Fruit fly (Drosophila melanogaster) whole organism, embryonic: ENCODE data around the gene Plod.

Source experiments
- Aef1 ChIP-seq: fragments of 200-800 bp; sonication (Bioruptor generic); IDR thresholded peaks from 3 replicates; pipeline ENCODE4 v1.3.6; 2022; ENCODE audit warnings: missing biosample characterization, missing genetic modification characterization
- Antp ChIP-seq: fragments of 200-800 bp; sonication (Bioruptor generic); optimal IDR thresholded peaks from 3 replicates; lab custom pipeline; 2016; ENCODE audit warnings: missing biosample characterization, missing genetic modification characterization
- Atf-2 ChIP-seq: fragments of 200-800 bp; sonication (Bioruptor generic); optimal IDR thresholded peaks from 2 replicates; lab custom pipeline; 2016; ENCODE audit warnings: missing biosample characterization, missing genetic modification characterization
- Atf6 ChIP-seq: fragments of 200-800 bp; sonication (Bioruptor generic); IDR thresholded peaks from 2 replicates; pipeline ENCODE4 v1.3.6; 2022; ENCODE audit warnings: missing biosample characterization, missing genetic modification characterization
- Blimp-1 ChIP-seq: fragments of 200-800 bp; sonication (Bioruptor generic); optimal IDR thresholded peaks from 3 replicates; lab custom pipeline; 2018; ENCODE audit warnings: missing biosample characterization, missing genetic modification characterization, mild to moderate bottlenecking, moderate library complexity, missing genetic modification reagents
- CG10209 ChIP-seq: fragments of 200-800 bp; sonication (Bioruptor generic); optimal IDR thresholded peaks from 3 replicates; lab custom pipeline; 2017; ENCODE audit warnings: missing biosample characterization, mild to moderate bottlenecking, missing genetic modification characterization, missing genetic modification reagents
- CG11456 ChIP-seq: fragments of 200-800 bp; sonication (Bioruptor generic); IDR thresholded peaks from 3 replicates; pipeline ENCODE4 v1.3.6; 2022; ENCODE audit warnings: missing biosample characterization, missing genetic modification characterization
- CG12659 ChIP-seq: fragments of 200-800 bp; sonication (Bioruptor generic); optimal IDR thresholded peaks from 3 replicates; lab custom pipeline; 2017; ENCODE audit warnings: mild to moderate bottlenecking, missing biosample characterization, missing genetic modification reagents, missing genetic modification characterization
- CG15011 ChIP-seq: fragments of 200-800 bp; sonication (Bioruptor generic); optimal IDR thresholded peaks from 3 replicates; lab custom pipeline; 2018; ENCODE audit warnings: missing biosample characterization, mild to moderate bottlenecking, missing genetic modification characterization
- CG17186 ChIP-seq: fragments of 200-800 bp; sonication (Bioruptor generic); optimal IDR thresholded peaks from 3 replicates; lab custom pipeline; 2017; ENCODE audit warnings: missing biosample characterization, missing genetic modification reagents, missing genetic modification characterization
- CG17612 ChIP-seq: fragments of 200-800 bp; sonication (Bioruptor generic); IDR thresholded peaks from 2 replicates; pipeline ENCODE4 v1.3.6; 2022; ENCODE audit warnings: missing biosample characterization, missing genetic modification characterization
- CG18476 ChIP-seq: fragments of 200-800 bp; sonication (Bioruptor generic); optimal IDR thresholded peaks from 2 replicates; lab custom pipeline; 2016; ENCODE audit warnings: missing biosample characterization, mild to moderate bottlenecking, missing genetic modification characterization
- CG18619 ChIP-seq: fragments of 200-800 bp; sonication (Bioruptor generic); optimal IDR thresholded peaks from 3 replicates; lab custom pipeline; 2017; ENCODE audit warnings: missing biosample characterization, mild to moderate bottlenecking, missing genetic modification characterization
- CG32532 ChIP-seq: fragments of 200-800 bp; sonication (Bioruptor generic); IDR thresholded peaks from 2 replicates; pipeline ENCODE4 v1.3.6; 2022; ENCODE audit warnings: missing biosample characterization, missing genetic modification characterization
- CG34422 ChIP-seq: fragments of 200-800 bp; sonication (Bioruptor generic); IDR thresholded peaks from 3 replicates; pipeline ENCODE4 v1.3.6; 2022; ENCODE audit warnings: missing biosample characterization, missing genetic modification characterization
- CG3847 ChIP-seq: fragments of 200-800 bp; sonication (Bioruptor generic); IDR thresholded peaks from 2 replicates; pipeline ENCODE4 v1.3.6; 2022; ENCODE audit warnings: missing biosample characterization, missing genetic modification characterization
- CG4360 ChIP-seq: fragments of 200-800 bp; sonication (Bioruptor generic); IDR thresholded peaks from 2 replicates; pipeline ENCODE4 v1.3.6; 2022; ENCODE audit warnings: missing biosample characterization, missing genetic modification characterization
- CG6654 ChIP-seq: fragments of 200-800 bp; sonication (Bioruptor generic); optimal IDR thresholded peaks from 2 replicates; lab custom pipeline; 2017; ENCODE audit warnings: missing biosample characterization, mild to moderate bottlenecking, missing genetic modification characterization
- CG6683 ChIP-seq: fragments of 200-800 bp; sonication (Bioruptor generic); optimal IDR thresholded peaks from 2 replicates; lab custom pipeline; 2017; ENCODE audit warnings: missing biosample characterization, mild to moderate bottlenecking, missing genetic modification characterization, missing genetic modification reagents
- CG6765 ChIP-seq: fragments of 200-800 bp; sonication (Bioruptor generic); optimal IDR thresholded peaks from 3 replicates; lab custom pipeline; 2017; ENCODE audit warnings: missing biosample characterization, mild to moderate bottlenecking, missing genetic modification characterization
- CG8924 ChIP-seq: fragments of 200-800 bp; optimal IDR thresholded peaks from 3 replicates; lab custom pipeline; 2019; ENCODE audit warnings: missing biosample characterization, mild to moderate bottlenecking, missing genetic modification characterization, moderate library complexity
- CG9817 ChIP-seq: fragments of 200-800 bp; sonication (Bioruptor generic); optimal IDR thresholded peaks from 2 replicates; lab custom pipeline; 2018; ENCODE audit warnings: missing biosample characterization, mild to moderate bottlenecking, missing genetic modification characterization, moderate library complexity
- CoRest ChIP-seq: fragments of 200-800 bp; sonication (Bioruptor generic); optimal IDR thresholded peaks from 3 replicates; lab custom pipeline; 2018; ENCODE audit warnings: missing biosample characterization, mild to moderate bottlenecking, missing genetic modification characterization, moderate library complexity
- Elba2 ChIP-seq: fragments of 200-800 bp; sonication (Bioruptor generic); optimal IDR thresholded peaks from 3 replicates; lab custom pipeline; 2016; ENCODE audit warnings: missing biosample characterization, missing genetic modification characterization
- Ets65A ChIP-seq: fragments of 200-800 bp; sonication (Bioruptor generic); peaks from one replicate; lab custom pipeline; 2016; ENCODE audit warnings: missing biosample characterization, missing genetic modification characterization
- Jarid2 ChIP-seq: fragments of 200-800 bp; sonication (Bioruptor generic); optimal IDR thresholded peaks from 3 replicates; lab custom pipeline; 2017; ENCODE audit warnings: mild to moderate bottlenecking, missing biosample characterization, missing genetic modification reagents, missing genetic modification characterization
- Lim3 ChIP-seq: fragments of 200-800 bp; sonication (Bioruptor generic); IDR thresholded peaks from 2 replicates; pipeline ENCODE4 v1.3.6; 2022; ENCODE audit warnings: missing biosample characterization, missing genetic modification characterization
- Myb ChIP-seq: fragments of 200-800 bp; sonication (Bioruptor generic); optimal IDR thresholded peaks from 2 replicates; lab custom pipeline; 2016; ENCODE audit warnings: missing biosample characterization, missing genetic modification characterization
- Poxn ChIP-seq: fragments of 200-800 bp; sonication (Bioruptor generic); IDR thresholded peaks from 2 replicates; pipeline ENCODE4 v1.3.6; 2022; ENCODE audit warnings: missing biosample characterization, missing genetic modification characterization
- Sox102F ChIP-seq: fragments of 200-800 bp; sonication (Bioruptor generic); optimal IDR thresholded peaks from 2 replicates; lab custom pipeline; 2018; ENCODE audit warnings: missing biosample characterization, mild to moderate bottlenecking, missing genetic modification characterization, moderate library complexity
- ap ChIP-seq: fragments of 200-800 bp; sonication (Bioruptor generic); IDR thresholded peaks from 2 replicates; pipeline ENCODE4 v1.3.6; 2022; ENCODE audit warnings: missing biosample characterization, missing genetic modification characterization
- cad ChIP-seq: fragments of >200 bp; optimal IDR thresholded peaks from 2 replicates; lab custom pipeline; 2017; ENCODE audit warnings: missing biosample characterization, missing genetic modification characterization
- ci ChIP-seq: fragments of 200-800 bp; sonication (Bioruptor generic); IDR thresholded peaks from 3 replicates; pipeline ENCODE4 v1.3.6; 2022; ENCODE audit warnings: missing biosample characterization, missing genetic modification characterization
- da ChIP-seq: fragments of 200-800 bp; sonication (Bioruptor generic); optimal IDR thresholded peaks from 2 replicates; lab custom pipeline; 2016; ENCODE audit warnings: missing biosample characterization, missing genetic modification characterization
- ewg ChIP-seq: fragments of 200-800 bp; sonication (Bioruptor generic); optimal IDR thresholded peaks from 3 replicates; lab custom pipeline; 2017; ENCODE audit warnings: mild to moderate bottlenecking, missing biosample characterization, missing genetic modification reagents, missing genetic modification characterization
- eyg ChIP-seq: fragments of 200-800 bp; sonication (Bioruptor generic); optimal IDR thresholded peaks from 3 replicates; lab custom pipeline; 2016; ENCODE audit warnings: missing biosample characterization, missing genetic modification characterization
- grn ChIP-seq: fragments of 200-800 bp; sonication (Bioruptor generic); optimal IDR thresholded peaks from 3 replicates; lab custom pipeline; 2017; ENCODE audit warnings: missing biosample characterization, missing genetic modification characterization
- jumu ChIP-seq: fragments of 200-800 bp; sonication (Bioruptor generic); optimal IDR thresholded peaks from 3 replicates; lab custom pipeline; 2016; ENCODE audit warnings: missing biosample characterization, missing genetic modification characterization
- lab ChIP-seq: fragments of 200-800 bp; sonication (Bioruptor generic); optimal IDR thresholded peaks from 3 replicates; lab custom pipeline; 2017; ENCODE audit warnings: missing biosample characterization, missing genetic modification characterization, mild to moderate bottlenecking, moderate library complexity, missing genetic modification reagents
- lov ChIP-seq, 2 experiments: fragments of 200-800 bp in 1 of 2; fragments of >200 bp in 1 of 2; sonication (Bioruptor generic) in 1 of 2; IDR thresholded peaks in 1 of 2; optimal IDR thresholded peaks in 1 of 2; 2 replicates in 1 of 2; 3 replicates in 1 of 2; pipeline versions ENCODE4 v1.3.6 to Lab custom; 2017 to 2022; ENCODE audit warnings: missing biosample characterization in 1 of 2, missing genetic modification characterization in 1 of 2
- maf-S ChIP-seq: fragments of 200-800 bp; sonication (Bioruptor generic); optimal IDR thresholded peaks from 2 replicates; lab custom pipeline; 2016; ENCODE audit warnings: missing biosample characterization, missing genetic modification characterization
- mld ChIP-seq: fragments of 200-800 bp; sonication (Bioruptor generic); IDR thresholded peaks from 3 replicates; pipeline ENCODE4 v1.3.6; 2022; ENCODE audit warnings: missing biosample characterization, missing genetic modification characterization; ENCODE audit not compliant: partially characterized antibody
- run ChIP-seq: fragments of 200-800 bp; sonication (Bioruptor generic); optimal IDR thresholded peaks from 3 replicates; lab custom pipeline; 2018; ENCODE audit warnings: missing biosample characterization, mild to moderate bottlenecking, missing genetic modification characterization
- salm ChIP-seq: fragments of 200-800 bp; sonication (Bioruptor generic); optimal IDR thresholded peaks from 2 replicates; lab custom pipeline; 2018; ENCODE audit warnings: missing biosample characterization, mild to moderate bottlenecking, missing genetic modification characterization
- seq ChIP-seq: fragments of 200-800 bp; sonication (Bioruptor generic); IDR thresholded peaks from 2 replicates; pipeline ENCODE4 v1.3.6; 2022; ENCODE audit warnings: missing biosample characterization, missing genetic modification characterization
- sima ChIP-seq: fragments of 200-800 bp; sonication (Bioruptor generic); optimal IDR thresholded peaks from 2 replicates; lab custom pipeline; 2016; ENCODE audit warnings: missing biosample characterization, missing genetic modification characterization
- ssp ChIP-seq: fragments of 200-800 bp; sonication (Bioruptor generic); IDR thresholded peaks from 2 replicates; pipeline ENCODE4 v1.3.6; 2022; ENCODE audit warnings: missing biosample characterization, missing genetic modification characterization
- trem ChIP-seq: fragments of 200-800 bp; optimal IDR thresholded peaks from 3 replicates; lab custom pipeline; 2019; ENCODE audit warnings: missing biosample characterization, mild to moderate bottlenecking, missing genetic modification characterization, moderate library complexity
- twi ChIP-seq: fragments of 200-800 bp; optimal IDR thresholded peaks from 2 replicates; lab custom pipeline; 2019; ENCODE audit warnings: missing biosample characterization, mild to moderate bottlenecking, missing genetic modification characterization, moderate library complexity
- vvl ChIP-seq: fragments of 200-800 bp; sonication (Bioruptor generic); IDR thresholded peaks from 2 replicates; pipeline ENCODE4 v1.3.6; 2022; ENCODE audit warnings: missing biosample characterization, missing genetic modification characterization

Plod gene

dm6 chr3L:11251721-11252423 lies 46.1 kb upstream of the Plod start, which contains the start of gene scyl (continued):
- TF ChIP-seq trem: peak; percentile 52
- peak; percentile 86 for TF ChIP-seq lab (GFP tag; lab: Kevin White, UChicago)
- no peak for TF ChIP-seq Poxn (GFP tag; lab: Robert Waterston, UW)
- no peak for TF ChIP-seq CG9817
- peak; percentile 24 for TF ChIP-seq Ets65A (GFP tag; lab: Kevin White, UChicago)
- peak; percentile 59 for TF ChIP-seq Antp
- peak; percentile 53 for TF ChIP-seq CG10209 (GFP tag; lab: Kevin White, UChicago)
- TF ChIP-seq da (GFP tag; lab: Kevin White, UChicago): no peak
- no peak for TF ChIP-seq CG6683 (GFP tag; lab: Kevin White, UChicago)
- no peak for TF ChIP-seq CoRest (tag; lab: Kevin White, UChicago)
- TF ChIP-seq CG18476 (GFP tag; lab: Kevin White, UChicago): peak; percentile 37
- peak; percentile 68 for TF ChIP-seq cad
- peak; percentile 14 for TF ChIP-seq jumu (GFP tag; lab: Kevin White, UChicago)
- no peak; the same call in 2 of the 3 replicates for TF ChIP-seq CG11456 (GFP tag; lab: Robert Waterston, UW)
- no peak for TF ChIP-seq grn (GFP tag; lab: Kevin White, UChicago)
- no peak for TF ChIP-seq Elba2
- peak; percentile 90 for TF ChIP-seq ci (GFP tag; lab: Robert Waterston, UW)
- TF ChIP-seq CG15011 (GFP tag; lab: Kevin White, UChicago): no peak
- TF ChIP-seq CG12659 (GFP tag; lab: Kevin White, UChicago): peak; percentile 49
- peak; percentile 41 for TF ChIP-seq eyg (GFP tag; lab: Kevin White, UChicago)
- no peak for TF ChIP-seq CG6654
- peak; percentile 97 for TF ChIP-seq CG4360
- TF ChIP-seq CG17186 (GFP tag; lab: Kevin White, UChicago): peak; percentile 28
- peak; percentile 94 for TF ChIP-seq ewg (GFP tag; lab: Kevin White, UChicago)
- TF ChIP-seq CG32532 (GFP tag; lab: Robert Waterston, UW): peak; percentile 84
- no peak for TF ChIP-seq Lim3
- TF ChIP-seq Jarid2 (GFP tag; lab: Kevin White, UChicago): peak; percentile 97
- TF ChIP-seq Aef1 (GFP tag; lab: Robert Waterston, UW): no peak
- no peak for TF ChIP-seq maf-S
- TF ChIP-seq Blimp-1 (GFP tag; lab: Kevin White, UChicago): peak; percentile 26
- TF ChIP-seq Sox102F (GFP tag; lab: Kevin White, UChicago): no peak
- TF ChIP-seq mld (GFP tag; lab: Robert Waterston, UW): no peak; the same call in 2 of the 3 replicates
- TF ChIP-seq twi (tag; lab: Kevin White, UChicago): peak; percentile 43
- TF ChIP-seq seq (GFP tag; lab: Robert Waterston, UW): peak; percentile 63; the same call in 1 of the 2 replicates
- TF ChIP-seq lov (optimal IDR thresholded peaks at IDR 0.05; lab: Kevin White, UChicago): no peak
- peak; percentile 82 for TF ChIP-seq lov (GFP tag; IDR thresholded peaks at IDR 0.05; lab: Robert Waterston, UW)
- TF ChIP-seq CG3847 (GFP tag; lab: Robert Waterston, UW): no peak; the same call in 1 of the 2 replicates
- TF ChIP-seq CG6765 (GFP tag; lab: Kevin White, UChicago): peak; percentile 54
- TF ChIP-seq Myb (GFP tag; lab: Kevin White, UChicago): peak; percentile 17
- peak; percentile 37 for TF ChIP-seq Atf-2 (GFP tag; lab: Kevin White, UChicago)
- peak; percentile 50 for TF ChIP-seq salm (tag; lab: Kevin White, UChicago)
- peak; percentile 89 for TF ChIP-seq vvl
- TF ChIP-seq run (tag; lab: Kevin White, UChicago): peak; percentile 43
- no peak for TF ChIP-seq CG17612 (GFP tag; lab: Robert Waterston, UW)
- TF ChIP-seq CG8924 (tag; lab: Kevin White, UChicago): peak; percentile 69
- no peak for TF ChIP-seq ap
- TF ChIP-seq CG34422 (GFP tag; lab: Robert Waterston, UW): peak; percentile 92; the same call in 2 of the 3 replicates
- TF ChIP-seq Atf6 (GFP tag; lab: Robert Waterston, UW): peak; percentile 41
- peak; percentile 56 for TF ChIP-seq CG18619
- TF ChIP-seq sima (GFP tag; lab: Kevin White, UChicago): no peak
- TF ChIP-seq ssp (GFP tag; lab: Robert Waterston, UW): no peak
